Fruit fly (Drosophila melanogaster) whole organism, embryonic: ENCODE data around the gene CG7191.

Experiments
- ATbp ChIP-seq: fragments of 200-800 bp; sonication (Bioruptor generic); optimal IDR thresholded peaks from 2 replicates; lab custom pipeline; 2017; ENCODE audit warnings: missing biosample characterization, mild to moderate bottlenecking, missing genetic modification characterization, missing genetic modification reagents
- Atf3 ChIP-seq: fragments of 200-800 bp; sonication (Bioruptor generic); optimal IDR thresholded peaks from 3 replicates; lab custom pipeline; 2016; ENCODE audit warnings: missing biosample characterization, missing genetic modification characterization
- CG11504 ChIP-seq: fragments of 200-800 bp; sonication (Bioruptor generic); optimal IDR thresholded peaks from 3 replicates; lab custom pipeline; 2019; ENCODE audit warnings: missing biosample characterization, mild to moderate bottlenecking, missing genetic modification characterization, moderate library complexity
- CG11723 ChIP-seq: fragments of 200-800 bp; sonication (Bioruptor generic); optimal IDR thresholded peaks from 2 replicates; lab custom pipeline; 2017; ENCODE audit warnings: missing biosample characterization, mild to moderate bottlenecking, missing genetic modification characterization
- CG14014 ChIP-seq: fragments of 200-800 bp; sonication (Bioruptor generic); IDR thresholded peaks from 2 replicates; pipeline ENCODE4 v1.3.6; 2022; ENCODE audit warnings: missing biosample characterization, missing genetic modification characterization
- CG14860 ChIP-seq: fragments of 200-800 bp; sonication (Bioruptor generic); IDR thresholded peaks from 3 replicates; pipeline ENCODE4 v1.3.6; 2022; ENCODE audit warnings: missing biosample characterization, missing genetic modification characterization; ENCODE audit not compliant: partially characterized antibody
- CG3407 ChIP-seq: fragments of 200-800 bp; sonication (Bioruptor generic); optimal IDR thresholded peaks from 2 replicates; lab custom pipeline; 2018; ENCODE audit warnings: missing biosample characterization, mild to moderate bottlenecking, missing genetic modification characterization
- CG34422 ChIP-seq: fragments of 200-800 bp; sonication (Bioruptor generic); IDR thresholded peaks from 3 replicates; pipeline ENCODE4 v1.3.6; 2022; ENCODE audit warnings: missing biosample characterization, missing genetic modification characterization
- CG4730 ChIP-seq: fragments of 200-800 bp; sonication (Bioruptor generic); IDR thresholded peaks from 2 replicates; pipeline ENCODE4 v1.3.6; 2022; ENCODE audit warnings: missing biosample characterization, missing genetic modification characterization
- CG4854 ChIP-seq: fragments of 200-800 bp; sonication (Bioruptor generic); optimal IDR thresholded peaks from 2 replicates; lab custom pipeline; 2016; ENCODE audit warnings: missing biosample characterization, missing genetic modification characterization, inconsistent platforms
- CG5953 ChIP-seq: fragments of 200-800 bp; sonication (Bioruptor generic); IDR thresholded peaks from 2 replicates; pipeline ENCODE4 v1.3.6; 2022; ENCODE audit warnings: missing biosample characterization, missing genetic modification characterization
- CG6654 ChIP-seq: fragments of 200-800 bp; sonication (Bioruptor generic); optimal IDR thresholded peaks from 2 replicates; lab custom pipeline; 2017; ENCODE audit warnings: missing biosample characterization, mild to moderate bottlenecking, missing genetic modification characterization
- CG7556 ChIP-seq: fragments of 200-800 bp; sonication (Bioruptor generic); optimal IDR thresholded peaks from 2 replicates; lab custom pipeline; 2017; ENCODE audit warnings: missing biosample characterization, mild to moderate bottlenecking, missing genetic modification characterization
- CG8944 ChIP-seq: fragments of 200-800 bp; sonication (Bioruptor generic); optimal IDR thresholded peaks from 3 replicates; lab custom pipeline; 2016; ENCODE audit warnings: missing biosample characterization, missing genetic modification characterization
- CG9932 ChIP-seq: fragments of 200-800 bp; sonication (Bioruptor generic); IDR thresholded peaks from 2 replicates; pipeline ENCODE4 v1.3.6; 2022; ENCODE audit warnings: missing biosample characterization, missing genetic modification characterization
- CTCF ChIP-seq: fragments of 200-800 bp; sonication (Bioruptor generic); optimal IDR thresholded peaks from 2 replicates; lab custom pipeline; 2017; ENCODE audit warnings: missing biosample characterization, mild to moderate bottlenecking, missing genetic modification characterization, moderate library complexity
- Drgx ChIP-seq: fragments of 200-800 bp; sonication (Bioruptor generic); IDR thresholded peaks from 2 replicates; pipeline ENCODE4 v1.3.6; 2022; ENCODE audit warnings: missing biosample characterization, missing genetic modification characterization
- E2f1 ChIP-seq: fragments of 200-800 bp; sonication (Bioruptor generic); IDR thresholded peaks from 2 replicates; pipeline ENCODE4 v1.3.6; 2022; ENCODE audit warnings: missing biosample characterization, missing genetic modification characterization
- ERR ChIP-seq: fragments of 200-800 bp; sonication (Bioruptor generic); optimal IDR thresholded peaks from 2 replicates; lab custom pipeline; 2016; ENCODE audit warnings: missing biosample characterization, missing genetic modification characterization
- Ets65A ChIP-seq: fragments of 200-800 bp; sonication (Bioruptor generic); peaks from one replicate; lab custom pipeline; 2016; ENCODE audit warnings: missing biosample characterization, missing genetic modification characterization
- Fer3 ChIP-seq: fragments of 200-800 bp; sonication (Bioruptor generic); optimal IDR thresholded peaks from 2 replicates; lab custom pipeline; 2018; ENCODE audit warnings: missing biosample characterization, mild to moderate bottlenecking, missing genetic modification characterization, moderate library complexity
- H2.0 ChIP-seq: fragments of 200-800 bp; sonication (Bioruptor generic); IDR thresholded peaks from 2 replicates; pipeline ENCODE4 v1.3.6; 2022; ENCODE audit warnings: missing biosample characterization, missing genetic modification characterization
- HHEX ChIP-seq: fragments of 200-800 bp; sonication (Bioruptor generic); optimal IDR thresholded peaks from 3 replicates; lab custom pipeline; 2017; ENCODE audit warnings: missing biosample characterization, mild to moderate bottlenecking, missing genetic modification characterization, missing genetic modification reagents
- HLH54F ChIP-seq: fragments of 200-800 bp; sonication (Bioruptor generic); optimal IDR thresholded peaks from 3 replicates; lab custom pipeline; 2016; ENCODE audit warnings: missing biosample characterization, missing genetic modification characterization
- Lhr ChIP-seq: fragments of 200-800 bp; sonication (Bioruptor generic); optimal IDR thresholded peaks from 3 replicates; lab custom pipeline; 2017; ENCODE audit warnings: mild to moderate bottlenecking, missing biosample characterization, missing genetic modification reagents, missing genetic modification characterization
- Lim3 ChIP-seq: fragments of 200-800 bp; sonication (Bioruptor generic); IDR thresholded peaks from 2 replicates; pipeline ENCODE4 v1.3.6; 2022; ENCODE audit warnings: missing biosample characterization, missing genetic modification characterization
- Ptx1 ChIP-seq: fragments of 200-800 bp; sonication (Bioruptor generic); IDR thresholded peaks from 2 replicates; pipeline ENCODE4 v1.3.6; 2022; ENCODE audit warnings: missing biosample characterization, missing genetic modification characterization
- Rfx ChIP-seq: fragments of 200-800 bp; sonication (Bioruptor generic); IDR thresholded peaks from 2 replicates; pipeline ENCODE4 v1.3.6; 2022; ENCODE audit warnings: missing biosample characterization, missing genetic modification characterization
- Sox102F ChIP-seq: fragments of 200-800 bp; sonication (Bioruptor generic); optimal IDR thresholded peaks from 2 replicates; lab custom pipeline; 2018; ENCODE audit warnings: missing biosample characterization, mild to moderate bottlenecking, missing genetic modification characterization, moderate library complexity
- abd-A ChIP-seq: fragments of 200-800 bp; sonication (Bioruptor generic); optimal IDR thresholded peaks from 3 replicates; lab custom pipeline; 2019; ENCODE audit warnings: missing biosample characterization, mild to moderate bottlenecking, missing genetic modification characterization, moderate library complexity
- ap ChIP-seq: fragments of 200-800 bp; sonication (Bioruptor generic); IDR thresholded peaks from 2 replicates; pipeline ENCODE4 v1.3.6; 2022; ENCODE audit warnings: missing biosample characterization, missing genetic modification characterization
- bowl ChIP-seq: fragments of 200-800 bp; sonication (Bioruptor generic); IDR thresholded peaks from 2 replicates; pipeline ENCODE4 v1.3.6; 2022; ENCODE audit warnings: missing biosample characterization, missing genetic modification characterization
- br ChIP-seq: fragments of >200 bp; optimal IDR thresholded peaks from 2 replicates; lab custom pipeline; 2017
- cato ChIP-seq: fragments of 200-800 bp; sonication (Bioruptor generic); optimal IDR thresholded peaks from 2 replicates; lab custom pipeline; 2016; ENCODE audit warnings: missing biosample characterization, missing genetic modification characterization, borderline replicate concordance
- corto ChIP-seq: fragments of 200-800 bp; sonication (Bioruptor generic); optimal IDR thresholded peaks from 2 replicates; lab custom pipeline; 2016; ENCODE audit warnings: missing biosample characterization, mild to moderate bottlenecking, missing genetic modification characterization, moderate library complexity
- dati ChIP-seq: fragments of 200-800 bp; sonication (Bioruptor generic); IDR thresholded peaks from 2 replicates; pipeline ENCODE4 v1.3.6; 2022; ENCODE audit warnings: missing biosample characterization, missing genetic modification characterization
- gem ChIP-seq: fragments of 200-800 bp; sonication (Bioruptor generic); optimal IDR thresholded peaks from 2 replicates; lab custom pipeline; 2019; ENCODE audit warnings: missing biosample characterization, mild to moderate bottlenecking, missing genetic modification characterization, moderate library complexity
- ind ChIP-seq: fragments of 200-800 bp; sonication (Bioruptor generic); optimal IDR thresholded peaks from 3 replicates; lab custom pipeline; 2016; ENCODE audit warnings: missing biosample characterization, missing genetic modification characterization
- jumu ChIP-seq: fragments of 200-800 bp; sonication (Bioruptor generic); optimal IDR thresholded peaks from 3 replicates; lab custom pipeline; 2016; ENCODE audit warnings: missing biosample characterization, missing genetic modification characterization
- nerfin-1 ChIP-seq: fragments of 200-800 bp; sonication (Bioruptor generic); optimal IDR thresholded peaks from 3 replicates; lab custom pipeline; 2019; ENCODE audit warnings: missing biosample characterization, mild to moderate bottlenecking, missing genetic modification characterization, moderate library complexity
- odd ChIP-seq: fragments of 200-800 bp; sonication (Bioruptor generic); optimal IDR thresholded peaks from 2 replicates; lab custom pipeline; 2017; ENCODE audit warnings: missing biosample characterization, mild to moderate bottlenecking, missing genetic modification characterization
- org-1 ChIP-seq: fragments of 200-800 bp; sonication (Bioruptor generic); optimal IDR thresholded peaks from 2 replicates; lab custom pipeline; 2017; ENCODE audit warnings: missing biosample characterization, missing genetic modification characterization
- pan ChIP-seq, 4 experiments: fragments of >200 bp in 3 of 4; fragments of 200-800 bp in 1 of 4; sonication (Bioruptor generic) in 1 of 4; optimal IDR thresholded peaks in 3 of 4; IDR thresholded peaks in 1 of 4; 2 replicates each; pipeline versions ENCODE4 v1.3.6 to Lab custom; 2017 to 2022; ENCODE audit warnings: missing biosample characterization in 2 of 4, missing genetic modification characterization in 2 of 4, mixed read lengths in 1 of 4
- prd ChIP-seq, 3 experiments: fragments of >200 bp in 2 of 3; fragments of 200-800 bp in 1 of 3; sonication (Bioruptor generic) in 1 of 3; optimal IDR thresholded peaks in 2 of 3; IDR thresholded peaks in 1 of 3; 2 replicates in 2 of 3; 3 replicates in 1 of 3; pipeline versions ENCODE4 v1.3.6 to Lab custom; 2017 to 2022; ENCODE audit warnings: missing biosample characterization in 1 of 3, missing genetic modification characterization in 1 of 3
- row ChIP-seq: fragments of 200-800 bp; sonication (Bioruptor generic); IDR thresholded peaks from 3 replicates; pipeline ENCODE4 v1.3.6; 2022; ENCODE audit warnings: missing biosample characterization, missing genetic modification characterization
- sens ChIP-seq: fragments of 200-800 bp; sonication (Bioruptor generic); peaks from one replicate; lab custom pipeline; 2016; ENCODE audit warnings: missing biosample characterization, missing genetic modification characterization
- tgo ChIP-seq: fragments of 200-800 bp; sonication (Bioruptor generic); IDR thresholded peaks from 3 replicates; pipeline ENCODE4 v1.3.6; 2022; ENCODE audit warnings: missing biosample characterization, missing genetic modification characterization
- ttk ChIP-seq: fragments of 200-800 bp; sonication (Bioruptor generic); IDR thresholded peaks from 2 replicates; pipeline ENCODE4 v2.1.2; 2022; ENCODE audit warnings: missing biosample characterization, missing genetic modification characterization
- wek ChIP-seq: fragments of 200-800 bp; sonication (Bioruptor generic); optimal IDR thresholded peaks from 3 replicates; lab custom pipeline; 2018; ENCODE audit warnings: missing biosample characterization, mild to moderate bottlenecking, missing genetic modification characterization, moderate library complexity

Gene CG7191

DNA sequence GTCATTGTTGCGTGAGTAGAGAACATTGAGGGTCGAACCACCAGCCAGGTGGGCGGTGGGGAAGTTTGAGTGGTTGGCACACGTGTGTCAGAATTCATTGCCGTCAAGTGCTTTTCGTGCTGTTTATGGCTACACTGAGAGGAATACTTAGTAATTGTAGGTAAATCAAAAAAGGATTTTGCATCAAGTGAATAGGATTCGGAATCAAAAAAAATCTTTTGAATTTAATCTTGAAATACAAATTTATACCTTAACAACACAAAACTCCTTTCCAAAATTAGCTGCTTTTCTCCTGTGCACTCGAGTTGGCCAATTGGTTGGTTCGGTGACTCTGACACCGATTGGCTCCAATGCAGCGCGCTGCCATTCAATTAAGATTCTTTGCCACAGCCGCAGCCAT lies 12.9 kb upstream of the CG7191 start:
- TF ChIP-seq row (GFP tag; lab: Robert Waterston, UW): 0 out of 3 replicates have a peak, but pooled peaks have one; percentile 14
- no peak for TF ChIP-seq HLH54F (GFP tag; lab: Kevin White, UChicago)
- peak; percentile 68 for TF ChIP-seq Drgx (GFP tag; lab: Robert Waterston, UW)
- no peak for TF ChIP-seq CG7556 (GFP tag; lab: Kevin White, UChicago)
- TF ChIP-seq sens (GFP tag; lab: Kevin White, UChicago): peak; percentile 46
- TF ChIP-seq CG11723 (GFP tag; lab: Kevin White, UChicago): no peak
- TF ChIP-seq prd (optimal IDR thresholded peaks at IDR 0.05; lab: Kevin White, UChicago): no peak
- 0 out of 3 replicates have a peak, but pooled peaks have one; percentile 13 for TF ChIP-seq prd (GFP tag; IDR thresholded peaks at IDR 0.05; lab: Robert Waterston, UW)
- no peak for TF ChIP-seq odd (GFP tag; lab: Kevin White, UChicago)

dm6 chr2L:7756835-7757234 lies 10.6 kb upstream of the CG7191 start:
- TF ChIP-seq CG14014 (GFP tag; lab: Robert Waterston, UW) (peak; percentile 37; the same call in 1 of the 2 replicates), ERR (GFP tag; lab: Kevin White, UChicago) (no peak), tgo (GFP tag; lab: Robert Waterston, UW) (no peak; the same call in 2 of the 3 replicates), CG3407 (no peak), CTCF (GFP tag; lab: Kevin White, UChicago) (no peak), CG4730 (no peak), wek (GFP tag; lab: Kevin White, UChicago) (no peak), sens (GFP tag; lab: Kevin White, UChicago) (peak; percentile 69), CG4854 (GFP tag; lab: Kevin White, UChicago) (no peak), HHEX (GFP tag; lab: Kevin White, UChicago) (no peak), pan (optimal IDR thresholded peaks at IDR 0.05; lab: Kevin White, UChicago) (no peak), pan (GFP tag; optimal IDR thresholded peaks at IDR 0.05 in 1 of 2, IDR thresholded peaks at IDR 0.05 in 1 of 2) (peak in 1 of 2 experiments; percentile 48), H2.0 (GFP tag; lab: Robert Waterston, UW) (peak; percentile 34; the same call in 1 of the 2 replicates), CG5953 (GFP tag; lab: Robert Waterston, UW) (0 out of 2 replicates have a peak, but pooled peaks have one; percentile 16), ap (GFP tag; lab: Robert Waterston, UW) (no peak), CG14860 (no peak), CG6654 (GFP tag; lab: Kevin White, UChicago) (no peak), CG34422 (0 out of 3 replicates have a peak, but pooled peaks have one; percentile 16), cato (GFP tag; lab: Kevin White, UChicago) (no peak), Ptx1 (GFP tag; lab: Robert Waterston, UW) (no peak), CG11504 (tag; lab: Kevin White, UChicago) (peak; percentile 34), bowl (GFP tag; lab: Robert Waterston, UW) (no peak), ttk (GFP tag; lab: Robert Waterston, UW) (no peak), org-1 (GFP tag; lab: Kevin White, UChicago) (no peak), corto (no peak), dati (GFP tag; lab: Robert Waterston, UW) (no peak), ind (GFP tag; lab: Kevin White, UChicago) (peak; percentile 14), CG8944 (GFP tag; lab: Kevin White, UChicago) (no peak), Drgx (GFP tag; lab: Robert Waterston, UW) (0 out of 2 replicates have a peak, but pooled peaks have one; percentile 23), CG9932 (GFP tag; lab: Robert Waterston, UW) (0 out of 2 replicates have a peak, but pooled peaks have one; percentile 10), jumu (GFP tag; lab: Kevin White, UChicago) (no peak), Rfx (GFP tag; lab: Robert Waterston, UW) (0 out of 2 replicates have a peak, but pooled peaks have one; percentile 14), gem (tag; lab: Kevin White, UChicago) (peak; percentile 50), nerfin-1 (no peak), Atf3 (GFP tag; lab: Kevin White, UChicago) (no peak), Fer3 (tag; lab: Kevin White, UChicago) (peak; percentile 8), E2f1 (peak; percentile 22; the same call in 1 of the 2 replicates), abd-A (tag; lab: Kevin White, UChicago) (no peak), Lhr (GFP tag; lab: Kevin White, UChicago) (no peak), br (lab: Kevin White, UChicago) (no peak), ATbp (GFP tag; lab: Kevin White, UChicago) (no peak), Ets65A (no peak), Lim3 (GFP tag; lab: Robert Waterston, UW) (no peak), Sox102F (peak; percentile 4)
